Fruit fly (Drosophila melanogaster): ENCODE results near the gene nAChRalpha5.

- no peak for TF ChIP-seq CTCF (optimal IDR thresholded peaks at IDR 0.05)
- TF ChIP-seq CG8478 (optimal IDR thresholded peaks at IDR 0.05) = no peak
Observed at dm6 chr2L:14039936-14040483, at the start of gene nAChRalpha5.

Measured in S2 (cell line).